Worm (Caenorhabditis elegans) whole organism, young adult: Measurements from ENCODE around the gene Y82E9BR.6.
"Not testable (repeated sequence)": the region's sequence is repeated elsewhere in the genome, so short reads cannot be mapped to it uniquely, and the experiment has no call there.

ENCODE experiments used
- F33H1.4 ChIP-seq: fragments of 200-800 bp; sonication (Bioruptor generic); IDR thresholded peaks from 2 replicates; pipeline ENCODE4 v1.3.6; 2022; ENCODE audit warnings: missing genetic modification reagents, missing genetic modification characterization, missing compliant biosample characterization
- akir-1 ChIP-seq: fragments of 200-800 bp; sonication (Bioruptor generic); optimal IDR thresholded peaks from 2 replicates; lab custom pipeline; 2018; ENCODE audit warnings: mild to moderate bottlenecking, missing genetic modification characterization, moderate library complexity, missing compliant biosample characterization
- ceh-100 ChIP-seq: fragments of 200-800 bp; sonication (Bioruptor generic); IDR thresholded peaks from 2 replicates; pipeline ENCODE4 v1.3.6; 2022; ENCODE audit warnings: missing genetic modification reagents, missing genetic modification characterization, missing compliant biosample characterization
- egl-18 ChIP-seq: fragments of 200-800 bp; sonication (Bioruptor generic); IDR thresholded peaks from 2 replicates; pipeline ENCODE4 v1.3.6; 2022; ENCODE audit warnings: missing genetic modification reagents, missing genetic modification characterization, missing compliant biosample characterization
- hmg-1.2 ChIP-seq: fragments of 200-800 bp; sonication (Bioruptor generic); IDR thresholded peaks from 2 replicates; pipeline ENCODE4 v1.3.6; 2022; ENCODE audit warnings: missing genetic modification reagents, missing genetic modification characterization, missing compliant biosample characterization
- lin-35 ChIP-seq, 3 experiments: fragments of 150-350 bp in 2 of 3; sonication (generic microtip) in 1 of 3; optimal IDR thresholded peaks; 2 replicates each; lab custom pipeline; 2014 to 2018; ENCODE audit warnings: missing biosample characterization in 3 of 3, missing genetic modification characterization in 3 of 3, missing genetic modification reagents in 3 of 3
- madf-10 ChIP-seq: sonication (generic microtip); optimal IDR thresholded peaks from 2 replicates; lab custom pipeline; 2016; ENCODE audit warnings: mild to moderate bottlenecking, missing genetic modification characterization, missing compliant biosample characterization
- nhr-120 ChIP-seq: fragments of 200-800 bp; sonication (Bioruptor generic); IDR thresholded peaks from 2 replicates; pipeline ENCODE4 v1.3.6; 2022; ENCODE audit warnings: missing genetic modification characterization, missing compliant biosample characterization
- sea-2 ChIP-seq: fragments of 200-800 bp; sonication (Bioruptor generic); IDR thresholded peaks from 2 replicates; pipeline ENCODE4 v1.3.6; 2022; ENCODE audit warnings: missing genetic modification characterization, missing compliant biosample characterization
- snpc-4 ChIP-seq, 5 experiments: fragments of 150-350 bp in 1 of 5; sonication (generic microtip) in 4 of 5; optimal IDR thresholded peaks; 2 replicates each; lab custom pipeline; 2014 to 2018; ENCODE audit warnings: missing genetic modification characterization in 5 of 5, missing biosample characterization in 3 of 5, antibody characterized with exemption in 2 of 5, mild to moderate bottlenecking in 2 of 5, missing compliant biosample characterization in 2 of 5, missing genotype in 2 of 5, moderate library complexity in 2 of 5, missing genetic modification reagents in 1 of 5
- tlf-1 ChIP-seq: fragments of 200-800 bp; sonication (Bioruptor generic); optimal IDR thresholded peaks from 2 replicates; lab custom pipeline; 2018; ENCODE audit warnings: mild to moderate bottlenecking, missing genetic modification characterization, missing compliant biosample characterization
- unc-62 ChIP-seq: fragments of 150-350 bp; optimal IDR thresholded peaks from 2 replicates; lab custom pipeline; 2014; ENCODE audit warnings: missing biosample characterization, missing genetic modification reagents, missing genetic modification characterization
- xnd-1 ChIP-seq: sonication (generic microtip); optimal IDR thresholded peaks from 2 replicates; lab custom pipeline; 2016; ENCODE audit warnings: missing genotype, missing genetic modification reagents, missing genetic modification characterization, missing compliant biosample characterization

DNA sequence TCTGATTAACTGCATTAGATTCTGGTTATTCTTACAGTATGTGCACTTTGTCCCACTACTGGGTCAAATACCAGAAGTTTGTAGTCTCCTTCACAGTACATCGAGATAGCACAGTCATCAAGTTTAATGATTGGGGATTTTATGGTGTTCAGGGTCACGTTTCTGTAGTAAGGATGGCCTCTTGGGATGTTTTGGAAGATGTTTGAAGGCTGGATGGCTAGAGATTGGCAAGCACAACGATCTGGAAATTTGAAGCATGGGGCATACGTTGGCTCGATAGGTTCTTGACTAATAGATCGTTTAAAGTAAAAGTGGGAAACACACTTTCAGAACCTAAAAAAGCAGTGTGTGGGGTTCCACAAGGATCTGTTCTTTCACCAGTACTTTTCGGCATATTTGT, 23.1 kb upstream of the Y82E9BR.6 start, which contains the start of gene Y82E9BR.8:
- TF ChIP-seq unc-62 (GFP tag; lab: Kevin White, UChicago); egl-18 (GFP tag; lab: Robert Waterston, UW); sea-2 (GFP tag; lab: Robert Waterston, UW); xnd-1 (tag; lab: Kevin White, UChicago); madf-10 (tag; lab: Kevin White, UChicago); snpc-4 (GFP tag; optimal IDR thresholded peaks at IDR 0.05; lab: Kevin White, UChicago); snpc-4 (tag; optimal IDR thresholded peaks at IDR 0.05; lab: Kevin White, UChicago); akir-1 (GFP tag; lab: Kevin White, UChicago); nhr-120 (GFP tag; lab: Robert Waterston, UW); F33H1.4 (GFP tag; lab: Robert Waterston, UW); lin-35 (GFP tag; optimal IDR thresholded peaks at IDR 0.05; lab: Kevin White, UChicago); tlf-1 (GFP tag; lab: Kevin White, UChicago); hmg-1.2; ceh-100 (GFP tag; lab: Robert Waterston, UW): not testable (repeated sequence)
